Worm (Caenorhabditis elegans) whole organism, mixed stage, embryonic: ENCODE measurements around the gene srx-38.

Experiments used
- blmp-1 ChIP-seq: fragments of 150-350 bp; optimal IDR thresholded peaks from 2 replicates; lab custom pipeline; 2014; ENCODE audit warnings: missing biosample characterization, missing genetic modification characterization
- elt-3 ChIP-seq: fragments of 150-350 bp; optimal IDR thresholded peaks from 2 replicates; lab custom pipeline; 2014; ENCODE audit warnings: missing biosample characterization, missing genetic modification characterization

- no peak for TF ChIP-seq elt-3 (tag; lab: Kevin White, UChicago)
- TF ChIP-seq blmp-1 (tag; lab: Kevin White, UChicago): no peak
Measured at ce11 chrV:5137919-5138318, 17.5 kb downstream of the srx-38 start, which contains the start of gene F14F9.3.
